Fruit fly (Drosophila melanogaster) whole organism, wandering third instar larva: Measurements from ENCODE around the gene CG12947.

Experiments used
- Abd-B ChIP-seq: fragments of >200 bp; optimal IDR thresholded peaks from 2 replicates; lab custom pipeline; 2017; ENCODE audit warnings: missing biosample characterization, missing genetic modification characterization
- CG32264 ChIP-seq: fragments of 200-800 bp; sonication (Bioruptor generic); optimal IDR thresholded peaks from 2 replicates; lab custom pipeline; 2016; ENCODE audit warnings: missing biosample characterization, missing genetic modification characterization
- CG9705 ChIP-seq: fragments of 200-800 bp; sonication (Bioruptor generic); optimal IDR thresholded peaks from 2 replicates; lab custom pipeline; 2018; ENCODE audit warnings: missing biosample characterization, mild to moderate bottlenecking, missing genetic modification characterization
- CrebA ChIP-seq: fragments of 200-800 bp; sonication (Bioruptor generic); optimal IDR thresholded peaks from 2 replicates; lab custom pipeline; 2016; ENCODE audit warnings: missing biosample characterization, mild to moderate bottlenecking, missing genetic modification characterization, borderline replicate concordance
- Dfd ChIP-seq: fragments of >200 bp; optimal IDR thresholded peaks from 2 replicates; lab custom pipeline; 2017; ENCODE audit warnings: missing biosample characterization, missing genetic modification characterization
- Dif ChIP-seq: fragments of 200-275, 200-300 bp; sonication (Bioruptor generic); optimal IDR thresholded peaks from 2 replicates; lab custom pipeline; 2018; ENCODE audit warnings: missing biosample characterization, missing genetic modification characterization; ENCODE audit not compliant: partially characterized antibody
- GATAd ChIP-seq: sonication (Bioruptor generic); optimal IDR thresholded peaks from 2 replicates; lab custom pipeline; 2016; ENCODE audit warnings: missing biosample characterization, missing genetic modification characterization
- HLH106 ChIP-seq: fragments of 200-800 bp; optimal IDR thresholded peaks from 3 replicates; lab custom pipeline; 2019; ENCODE audit warnings: missing biosample characterization, mild to moderate bottlenecking, missing genetic modification characterization, moderate library complexity
- Hnf4 ChIP-seq: fragments of 200-800 bp; sonication (Bioruptor generic); optimal IDR thresholded peaks from 2 replicates; lab custom pipeline; 2016; ENCODE audit warnings: missing biosample characterization, mild to moderate bottlenecking, missing genetic modification characterization
- Hr78 ChIP-seq: fragments of >200 bp; optimal IDR thresholded peaks from 2 replicates; lab custom pipeline; 2017; ENCODE audit warnings: missing biosample characterization, missing genetic modification characterization
- Hr83 ChIP-seq: fragments of 200-300 bp; sonication (Bioruptor generic); optimal IDR thresholded peaks from 2 replicates; lab custom pipeline; 2016; ENCODE audit warnings: missing biosample characterization, mild to moderate bottlenecking, missing genetic modification characterization, moderate library complexity; ENCODE audit not compliant: poor library complexity, severe bottlenecking
- Jra ChIP-seq: sonication (Bioruptor generic); optimal IDR thresholded peaks from 2 replicates; lab custom pipeline; 2016; ENCODE audit warnings: missing biosample characterization, missing genetic modification characterization
- Mio ChIP-seq: sonication (Bioruptor generic); optimal IDR thresholded peaks from 2 replicates; lab custom pipeline; 2016; ENCODE audit warnings: missing biosample characterization, missing genetic modification characterization
- Myc ChIP-seq: fragments of >200 bp; optimal IDR thresholded peaks from 2 replicates; lab custom pipeline; 2017
- N ChIP-seq: fragments of >200 bp; optimal IDR thresholded peaks from 2 replicates; lab custom pipeline; 2018; ENCODE audit warnings: missing biosample characterization, missing external identifiers, missing genetic modification characterization
- OdsH ChIP-seq: fragments of 200-800 bp; sonication (Bioruptor generic); optimal IDR thresholded peaks from 2 replicates; lab custom pipeline; 2016; ENCODE audit warnings: missing biosample characterization, mild to moderate bottlenecking, missing genetic modification characterization
- Rel ChIP-seq, 2 experiments: fragments of 200-800 bp; sonication (Bioruptor generic) in 1 of 2; optimal IDR thresholded peaks; 2 replicates in 1 of 2; 3 replicates in 1 of 2; lab custom pipeline; 2016 to 2019; ENCODE audit warnings: mild to moderate bottlenecking in 2 of 2, missing biosample characterization in 2 of 2, missing genetic modification characterization in 2 of 2, moderate library complexity in 1 of 2
- Sp1 ChIP-seq: fragments of 200-800 bp; sonication (Bioruptor generic); optimal IDR thresholded peaks from 3 replicates; lab custom pipeline; 2019; ENCODE audit warnings: missing biosample characterization, mild to moderate bottlenecking, missing genetic modification characterization, moderate library complexity
- Vsx2 ChIP-seq: fragments of 200-300, 225-300 bp; sonication (Bioruptor generic); optimal IDR thresholded peaks from 2 replicates; lab custom pipeline; 2018; ENCODE audit warnings: missing biosample characterization, missing genetic modification characterization; ENCODE audit not compliant: partially characterized antibody
- br ChIP-seq: fragments of 200-800 bp; sonication (Bioruptor generic); optimal IDR thresholded peaks from 2 replicates; lab custom pipeline; 2016; ENCODE audit warnings: missing biosample characterization, missing genetic modification characterization
- brk ChIP-seq: fragments of 200-800 bp; sonication (Bioruptor generic); optimal IDR thresholded peaks from 2 replicates; lab custom pipeline; 2016; ENCODE audit warnings: missing biosample characterization, mild to moderate bottlenecking, missing genetic modification characterization
- dl ChIP-seq, 2 experiments: fragments of 175-275, 200-275 bp in 1 of 2; fragments of 200-275 bp in 1 of 2; sonication (Bioruptor generic); optimal IDR thresholded peaks; lab custom pipeline; 2018; ENCODE audit warnings: mild to moderate bottlenecking in 2 of 2, missing biosample characterization in 2 of 2, missing genetic modification characterization in 2 of 2, moderate library complexity in 2 of 2; ENCODE audit not compliant: partially characterized antibody in 2 of 2, insufficient read depth in 1 of 2
- dmrt93B ChIP-seq: fragments of 200-800 bp; sonication (Bioruptor generic); optimal IDR thresholded peaks from 2 replicates; lab custom pipeline; 2018; ENCODE audit warnings: missing biosample characterization, mild to moderate bottlenecking, missing genetic modification characterization
- dsf ChIP-seq: sonication (Bioruptor generic); optimal IDR thresholded peaks from 2 replicates; lab custom pipeline; 2016; ENCODE audit warnings: missing biosample characterization, missing genetic modification characterization, borderline replicate concordance
- ey ChIP-seq: fragments of 200-800 bp; sonication (Bioruptor generic); optimal IDR thresholded peaks from 2 replicates; lab custom pipeline; 2016; ENCODE audit warnings: missing biosample characterization, missing genetic modification characterization
- foxo ChIP-seq, 2 experiments: fragments of 200-800 bp; sonication (Bioruptor generic); optimal IDR thresholded peaks; 2 replicates in 1 of 2; 3 replicates in 1 of 2; lab custom pipeline; 2016 to 2017; ENCODE audit warnings: missing biosample characterization in 2 of 2, missing genetic modification characterization in 2 of 2
- fru ChIP-seq: fragments of 200-800 bp; sonication (Bioruptor generic); optimal IDR thresholded peaks from 3 replicates; lab custom pipeline; 2016; ENCODE audit warnings: missing biosample characterization, mild to moderate bottlenecking, missing genetic modification characterization
- h ChIP-seq: fragments of 200-800 bp; sonication (Bioruptor generic); optimal IDR thresholded peaks from 3 replicates; lab custom pipeline; 2016; ENCODE audit warnings: missing biosample characterization, mild to moderate bottlenecking, missing genetic modification characterization
- jim ChIP-seq: fragments of 175-275, 200-325 bp; sonication (Bioruptor generic); optimal IDR thresholded peaks from 2 replicates; lab custom pipeline; 2016; ENCODE audit warnings: missing biosample characterization, mild to moderate bottlenecking, missing genetic modification characterization
- lola ChIP-seq: fragments of >200 bp; optimal IDR thresholded peaks from 2 replicates; lab custom pipeline; 2017; ENCODE audit warnings: missing biosample characterization, missing genetic modification characterization
- pan ChIP-seq: fragments of >200 bp; optimal IDR thresholded peaks from 2 replicates; lab custom pipeline; 2017
- psq ChIP-seq: fragments of 200-800 bp; sonication (Bioruptor generic); optimal IDR thresholded peaks from 3 replicates; lab custom pipeline; 2017; ENCODE audit warnings: missing biosample characterization, mild to moderate bottlenecking, missing genetic modification characterization, moderate library complexity
- rgr ChIP-seq: fragments of 200-800 bp; sonication (Bioruptor generic); optimal IDR thresholded peaks from 3 replicates; lab custom pipeline; 2016; ENCODE audit warnings: missing biosample characterization, mild to moderate bottlenecking, missing genetic modification characterization
- sage ChIP-seq: fragments of 200-800 bp; sonication (Bioruptor generic); optimal IDR thresholded peaks from 2 replicates; lab custom pipeline; 2016; ENCODE audit warnings: missing biosample characterization, mild to moderate bottlenecking, missing genetic modification characterization
- sv ChIP-seq: fragments of 200-800 bp; sonication (Bioruptor generic); optimal IDR thresholded peaks from 3 replicates; lab custom pipeline; 2016; ENCODE audit warnings: missing biosample characterization, missing genetic modification characterization
- tai ChIP-seq: sonication (Bioruptor generic); optimal IDR thresholded peaks from 2 replicates; lab custom pipeline; 2016; ENCODE audit warnings: missing biosample characterization, missing genetic modification characterization
- usp ChIP-seq: fragments of >200 bp; optimal IDR thresholded peaks from 2 replicates; lab custom pipeline; 2017; ENCODE audit warnings: missing biosample characterization, missing genetic modification characterization
- woc ChIP-seq: sonication (Bioruptor generic); optimal IDR thresholded peaks from 2 replicates; lab custom pipeline; 2016; ENCODE audit warnings: missing biosample characterization, mild to moderate bottlenecking, missing genetic modification characterization

CG12947 gene

DNA sequence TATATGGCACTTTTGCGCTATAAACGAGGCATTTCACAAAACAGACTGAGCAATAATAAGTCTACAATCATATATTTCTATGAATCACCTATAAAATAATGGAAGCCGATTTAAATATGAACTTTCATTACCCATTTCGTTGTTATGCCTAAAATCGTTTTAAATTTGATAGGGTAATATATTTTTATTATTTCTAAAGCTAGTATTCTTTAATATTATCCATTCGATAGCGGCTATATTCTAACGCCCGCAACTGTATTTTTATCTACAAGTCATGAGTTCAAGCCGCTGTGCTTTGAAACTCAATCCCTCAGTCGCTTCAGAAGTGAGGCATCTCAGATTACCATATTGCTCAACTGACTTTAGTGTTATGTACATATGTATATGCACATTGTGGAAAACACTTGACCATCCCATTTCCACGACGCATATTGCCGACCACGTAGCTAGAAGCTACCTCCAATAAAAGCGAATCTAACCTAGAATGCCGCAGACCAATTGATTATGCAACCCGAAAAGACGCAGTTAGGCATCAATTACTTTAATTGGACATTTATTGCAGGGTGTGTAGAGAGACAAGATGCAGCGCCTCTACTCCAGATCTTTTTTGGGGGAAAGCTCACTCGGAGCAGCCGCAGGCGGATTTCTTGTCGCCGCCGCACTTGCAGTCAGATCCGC is 3.5 kb downstream of the CG12947 start:
- no peak for TF ChIP-seq Dif (GFP tag; lab: Kevin White, UChicago)
- no peak for TF ChIP-seq pan (lab: Kevin White, UChicago)
- TF ChIP-seq Hnf4 (GFP tag; lab: Kevin White, UChicago), result peak; percentile 33
- TF ChIP-seq, all 38 proteins: peak for 1

- TF ChIP-seq dl (GFP tag; optimal IDR thresholded peaks at IDR 0.05; lab: Kevin White, UChicago; ENCODE audit: insufficient read depth in 1 of 2, partially characterized antibody in 2 of 2) (peak; percentile 97 to 99), Myc (peak; percentile 8), Dif (GFP tag; lab: Kevin White, UChicago) (peak; percentile 100), rgr (GFP tag; lab: Kevin White, UChicago) (peak; percentile 48), Hnf4 (GFP tag; lab: Kevin White, UChicago) (no peak), Rel (GFP tag; optimal IDR thresholded peaks at IDR 0.05; lab: Kevin White, UChicago) (no peak), Rel (tag; optimal IDR thresholded peaks at IDR 0.05; lab: Kevin White, UChicago) (peak; percentile 54), OdsH (GFP tag; lab: Kevin White, UChicago) (no peak), dmrt93B (GFP tag; lab: Kevin White, UChicago) (no peak), Dfd (GFP tag; lab: Kevin White, UChicago) (no peak), foxo (GFP tag; optimal IDR thresholded peaks at IDR 0.05; lab: Kevin White, UChicago) (peak in 1 of 2 experiments; percentile 8), br (GFP tag; lab: Kevin White, UChicago) (no peak), HLH106 (tag; lab: Kevin White, UChicago) (no peak), Mio (GFP tag; lab: Kevin White, UChicago) (no peak), Vsx2 (GFP tag; lab: Kevin White, UChicago) (peak; percentile 100), psq (GFP tag; lab: Kevin White, UChicago) (no peak), h (peak; percentile 17)
- TF ChIP-seq, all 38 proteins: peak for 8
Measured at dm6 chr3R:9784341-9785062, 4.6 kb downstream of the CG12947 start, which contains the start of the genes MtnA and CG8500. TSS of gene MtnA (minus strand) at chr3R:9784370. TSS of gene CG8500 (plus strand) at chr3R:9784653.

DNA sequence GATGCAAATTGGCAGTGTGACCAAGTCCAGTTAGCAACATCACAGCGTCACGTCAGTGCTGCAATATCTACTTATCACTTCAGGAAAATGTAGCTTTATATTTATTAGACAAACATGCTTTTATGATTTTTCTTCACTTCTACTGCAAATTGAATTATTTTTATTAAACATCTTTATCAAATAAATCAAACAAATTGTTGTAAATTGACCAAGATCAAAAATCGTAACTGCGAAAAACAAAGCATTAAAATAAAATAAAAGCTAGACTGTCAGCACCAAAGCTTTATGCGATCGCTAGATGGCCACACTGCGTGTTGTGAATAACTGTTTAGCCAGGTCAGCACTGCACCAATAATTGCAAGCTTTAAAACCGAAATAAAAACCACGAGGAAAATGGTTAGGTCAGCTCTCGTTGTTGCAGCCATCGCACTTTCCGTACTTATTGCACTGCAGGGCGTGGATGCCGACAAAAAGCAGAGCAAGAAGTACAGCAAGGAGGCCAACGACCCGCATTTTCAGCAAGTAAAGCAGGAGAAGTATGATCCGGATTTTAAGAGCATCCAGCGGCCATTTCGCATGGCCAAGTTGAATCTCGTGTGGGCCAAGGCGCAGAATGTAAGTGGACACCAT is 11.4 kb downstream of the CG12947 start, which contains the start of the genes CG12945 and CG8507:
Gene CG12945, minus strand, starts transcription at position 45 of the 630 bp plus-strand sequence.
Gene CG8507, plus strand, starts transcription at position 307 of the 630 bp plus-strand sequence.
- TF ChIP-seq usp (GFP tag; lab: Kevin White, UChicago), result no peak
- peak; percentile 65 for TF ChIP-seq h
- peak; percentile 32 for TF ChIP-seq br (GFP tag; lab: Kevin White, UChicago)
- TF ChIP-seq foxo (GFP tag; optimal IDR thresholded peaks at IDR 0.05; lab: Kevin White, UChicago), result peak in 1 of 2 experiments; percentile 68
- no peak for TF ChIP-seq sage (GFP tag; lab: Kevin White, UChicago)
- TF ChIP-seq Vsx2 (GFP tag; lab: Kevin White, UChicago), result no peak
- TF ChIP-seq ey (GFP tag; lab: Kevin White, UChicago), result peak; percentile 46
- no peak for TF ChIP-seq dsf (GFP tag; lab: Kevin White, UChicago)
- no peak for TF ChIP-seq Hnf4 (GFP tag; lab: Kevin White, UChicago)
- no peak for TF ChIP-seq Mio (GFP tag; lab: Kevin White, UChicago)
- peak; percentile 68 for TF ChIP-seq Sp1 (GFP tag; lab: Kevin White, UChicago)
- no peak for TF ChIP-seq Hr78 (GFP tag; lab: Kevin White, UChicago)
- peak; percentile 76 for TF ChIP-seq HLH106 (tag; lab: Kevin White, UChicago)
- TF ChIP-seq OdsH (GFP tag; lab: Kevin White, UChicago), result peak; percentile 23
- no peak for TF ChIP-seq lola
- TF ChIP-seq Rel (GFP tag; optimal IDR thresholded peaks at IDR 0.05; lab: Kevin White, UChicago), result no peak
- peak; percentile 94 for TF ChIP-seq Rel (tag; optimal IDR thresholded peaks at IDR 0.05; lab: Kevin White, UChicago)
- TF ChIP-seq dl (GFP tag; optimal IDR thresholded peaks at IDR 0.05; lab: Kevin White, UChicago; ENCODE audit: insufficient read depth in 1 of 2, partially characterized antibody in 2 of 2), result no peak
- TF ChIP-seq GATAd (GFP tag; lab: Kevin White, UChicago), result no peak
- no peak for TF ChIP-seq CG32264 (GFP tag; lab: Kevin White, UChicago)
- TF ChIP-seq Dif (GFP tag; lab: Kevin White, UChicago), result no peak
- TF ChIP-seq pan (lab: Kevin White, UChicago), result no peak
- peak; percentile 52 for TF ChIP-seq CG9705 (GFP tag; lab: Kevin White, UChicago)
- TF ChIP-seq rgr (GFP tag; lab: Kevin White, UChicago), result no peak
- TF ChIP-seq jim (GFP tag; lab: Kevin White, UChicago), result no peak
- TF ChIP-seq brk, result no peak
- no peak for TF ChIP-seq fru
- TF ChIP-seq Dfd (GFP tag; lab: Kevin White, UChicago), result no peak
- TF ChIP-seq N (GFP tag; lab: Kevin White, UChicago), result no peak
- peak; percentile 37 for TF ChIP-seq Jra (GFP tag; lab: Kevin White, UChicago)
- no peak for TF ChIP-seq Abd-B (GFP tag; lab: Kevin White, UChicago)
- TF ChIP-seq sv, result peak; percentile 43
- peak; percentile 48 for TF ChIP-seq psq (GFP tag; lab: Kevin White, UChicago)
- peak; percentile 92 for TF ChIP-seq Myc
- peak; percentile 91 for TF ChIP-seq woc
- no peak for TF ChIP-seq dmrt93B (GFP tag; lab: Kevin White, UChicago)
- TF ChIP-seq tai (GFP tag; lab: Kevin White, UChicago), result no peak
- no peak for TF ChIP-seq CrebA (GFP tag; lab: Kevin White, UChicago)
- no peak for TF ChIP-seq Hr83 (GFP tag; lab: Kevin White, UChicago)
